Fruit fly (Drosophila melanogaster) whole organism, embryonic: ENCODE data around the gene CG42305.

ENCODE experiments used
- Ada2b ChIP-seq: fragments of 200-800 bp; sonication (Bioruptor generic); IDR thresholded peaks from 2 replicates; pipeline ENCODE4 v1.3.6; 2022; ENCODE audit warnings: missing biosample characterization, missing genetic modification characterization
- Adf1 ChIP-seq: fragments of 200-800 bp; sonication (Bioruptor generic); IDR thresholded peaks from 2 replicates; pipeline ENCODE4 v1.3.6; 2022; ENCODE audit warnings: missing biosample characterization, missing genetic modification characterization
- CG10274 ChIP-seq: fragments of 200-800 bp; sonication (Bioruptor generic); optimal IDR thresholded peaks from 3 replicates; lab custom pipeline; 2017; ENCODE audit warnings: missing biosample characterization, mild to moderate bottlenecking, missing genetic modification characterization
- CG10543 ChIP-seq: fragments of 200-800 bp; sonication (Bioruptor generic); optimal IDR thresholded peaks from 3 replicates; lab custom pipeline; 2017; ENCODE audit warnings: missing biosample characterization, mild to moderate bottlenecking, missing genetic modification characterization, moderate library complexity
- CG12744 ChIP-seq: fragments of 200-800 bp; sonication (Bioruptor generic); optimal IDR thresholded peaks from 2 replicates; lab custom pipeline; 2016; ENCODE audit warnings: missing biosample characterization, missing genetic modification characterization
- CG14667 ChIP-seq: fragments of 200-800 bp; sonication (Bioruptor generic); IDR thresholded peaks from 2 replicates; pipeline ENCODE4 v1.3.6; 2022; ENCODE audit warnings: missing biosample characterization, missing genetic modification characterization
- CG15011 ChIP-seq: fragments of 200-800 bp; sonication (Bioruptor generic); optimal IDR thresholded peaks from 3 replicates; lab custom pipeline; 2018; ENCODE audit warnings: missing biosample characterization, mild to moderate bottlenecking, missing genetic modification characterization
- CG15269 ChIP-seq: fragments of 200-800 bp; sonication (Bioruptor generic); optimal IDR thresholded peaks from 2 replicates; lab custom pipeline; 2018; ENCODE audit warnings: missing biosample characterization, mild to moderate bottlenecking, missing genetic modification characterization, moderate library complexity
- CG15479 ChIP-seq: fragments of 200-800 bp; sonication (Bioruptor generic); optimal IDR thresholded peaks from 3 replicates; lab custom pipeline; 2019; ENCODE audit warnings: missing biosample characterization, mild to moderate bottlenecking, missing genetic modification characterization, moderate library complexity
- CG17359 ChIP-seq: fragments of 200-800 bp; sonication (Bioruptor generic); optimal IDR thresholded peaks from 3 replicates; lab custom pipeline; 2018; ENCODE audit warnings: missing biosample characterization, mild to moderate bottlenecking, missing genetic modification characterization, moderate library complexity
- CG17385 ChIP-seq: fragments of 200-800 bp; sonication (Bioruptor generic); optimal IDR thresholded peaks from 3 replicates; lab custom pipeline; 2018; ENCODE audit warnings: missing biosample characterization, mild to moderate bottlenecking, missing genetic modification characterization
- CG18476 ChIP-seq: fragments of 200-800 bp; sonication (Bioruptor generic); optimal IDR thresholded peaks from 2 replicates; lab custom pipeline; 2016; ENCODE audit warnings: missing biosample characterization, mild to moderate bottlenecking, missing genetic modification characterization
- CG18599 ChIP-seq: fragments of 200-800 bp; sonication (Bioruptor generic); optimal IDR thresholded peaks from 3 replicates; lab custom pipeline; 2017; ENCODE audit warnings: missing biosample characterization, missing genetic modification characterization, mild to moderate bottlenecking, moderate library complexity, missing genetic modification reagents
- CG2889 ChIP-seq: fragments of 200-800 bp; sonication (Bioruptor generic); IDR thresholded peaks from 3 replicates; pipeline ENCODE4 v1.3.6; 2022; ENCODE audit warnings: missing biosample characterization, missing genetic modification characterization
- CG3065 ChIP-seq: fragments of 200-800 bp; sonication (Bioruptor generic); optimal IDR thresholded peaks from 2 replicates; lab custom pipeline; 2016; ENCODE audit warnings: missing biosample characterization, missing genetic modification characterization
- CG4328 ChIP-seq: fragments of 200-800 bp; sonication (Bioruptor generic); optimal IDR thresholded peaks from 3 replicates; lab custom pipeline; 2017; ENCODE audit warnings: missing biosample characterization, missing genetic modification reagents, missing genetic modification characterization
- CG5180 ChIP-seq: fragments of 200-800 bp; sonication (Bioruptor generic); optimal IDR thresholded peaks from 3 replicates; lab custom pipeline; 2017; ENCODE audit warnings: missing biosample characterization, missing genetic modification characterization, mild to moderate bottlenecking, moderate library complexity, missing genetic modification reagents
- CG8924 ChIP-seq: fragments of 200-800 bp; optimal IDR thresholded peaks from 3 replicates; lab custom pipeline; 2019; ENCODE audit warnings: missing biosample characterization, mild to moderate bottlenecking, missing genetic modification characterization, moderate library complexity
- CG8944 ChIP-seq: fragments of 200-800 bp; sonication (Bioruptor generic); optimal IDR thresholded peaks from 3 replicates; lab custom pipeline; 2016; ENCODE audit warnings: missing biosample characterization, missing genetic modification characterization
- Drgx ChIP-seq: fragments of 200-800 bp; sonication (Bioruptor generic); IDR thresholded peaks from 2 replicates; pipeline ENCODE4 v1.3.6; 2022; ENCODE audit warnings: missing biosample characterization, missing genetic modification characterization
- E2f1 ChIP-seq: fragments of 200-800 bp; sonication (Bioruptor generic); IDR thresholded peaks from 2 replicates; pipeline ENCODE4 v1.3.6; 2022; ENCODE audit warnings: missing biosample characterization, missing genetic modification characterization
- HLH54F ChIP-seq: fragments of 200-800 bp; sonication (Bioruptor generic); optimal IDR thresholded peaks from 3 replicates; lab custom pipeline; 2016; ENCODE audit warnings: missing biosample characterization, missing genetic modification characterization
- Hr51 ChIP-seq, 2 experiments: fragments of 200-800 bp; sonication (Bioruptor generic); optimal IDR thresholded peaks; 2 replicates in 1 of 2; 3 replicates in 1 of 2; lab custom pipeline; 2016 to 2018; ENCODE audit warnings: missing biosample characterization in 2 of 2, missing genetic modification characterization in 2 of 2, mild to moderate bottlenecking in 1 of 2, moderate library complexity in 1 of 2
- Mad ChIP-seq: fragments of 200-800 bp; sonication (Bioruptor generic); optimal IDR thresholded peaks from 2 replicates; lab custom pipeline; 2016; ENCODE audit warnings: missing biosample characterization, missing genetic modification characterization
- Mes4 ChIP-seq: fragments of 200-800 bp; sonication (Bioruptor generic); optimal IDR thresholded peaks from 2 replicates; lab custom pipeline; 2016; ENCODE audit warnings: missing biosample characterization, missing genetic modification characterization
- NfI ChIP-seq: fragments of 200-800 bp; sonication (Bioruptor generic); optimal IDR thresholded peaks from 3 replicates; lab custom pipeline; 2018; ENCODE audit warnings: missing biosample characterization, mild to moderate bottlenecking, missing genetic modification characterization, moderate library complexity
- Spps ChIP-seq: fragments of 200-800 bp; sonication (Bioruptor generic); optimal IDR thresholded peaks from 2 replicates; lab custom pipeline; 2018; ENCODE audit warnings: missing biosample characterization, mild to moderate bottlenecking, missing genetic modification characterization
- Sry-β ChIP-seq: fragments of 200-800 bp; sonication (Bioruptor generic); optimal IDR thresholded peaks from 2 replicates; lab custom pipeline; 2018; ENCODE audit warnings: missing biosample characterization, mild to moderate bottlenecking, missing genetic modification characterization, moderate library complexity
- Taf1 ChIP-seq: fragments of 200-800 bp; sonication (Bioruptor generic); IDR thresholded peaks from 2 replicates; pipeline ENCODE4 v1.3.6; 2022; ENCODE audit warnings: missing biosample characterization, missing genetic modification characterization
- bbx ChIP-seq: fragments of 200-800 bp; sonication (Bioruptor generic); IDR thresholded peaks from 2 replicates; pipeline ENCODE4 v1.3.6; 2022; ENCODE audit warnings: missing biosample characterization, missing genetic modification characterization; ENCODE audit not compliant: partially characterized antibody
- cwo ChIP-seq: fragments of 200-800 bp; sonication (Bioruptor generic); optimal IDR thresholded peaks from 3 replicates; lab custom pipeline; 2017; ENCODE audit warnings: missing biosample characterization, missing genetic modification characterization, mild to moderate bottlenecking, moderate library complexity, missing genetic modification reagents
- dysf ChIP-seq: fragments of 200-800 bp; sonication (Bioruptor generic); IDR thresholded peaks from 3 replicates; pipeline ENCODE4 v1.3.6; 2022; ENCODE audit warnings: missing biosample characterization, missing genetic modification characterization
- ewg ChIP-seq: fragments of 200-800 bp; sonication (Bioruptor generic); optimal IDR thresholded peaks from 3 replicates; lab custom pipeline; 2017; ENCODE audit warnings: mild to moderate bottlenecking, missing biosample characterization, missing genetic modification reagents, missing genetic modification characterization
- exex ChIP-seq: fragments of 200-800 bp; sonication (Bioruptor generic); optimal IDR thresholded peaks from 4 replicates; lab custom pipeline; 2018; ENCODE audit warnings: missing biosample characterization, mild to moderate bottlenecking, missing genetic modification characterization, moderate library complexity
- fru ChIP-seq: fragments of >200 bp; optimal IDR thresholded peaks from 2 replicates; lab custom pipeline; 2017
- jigr1 ChIP-seq: fragments of 200-800 bp; sonication (Bioruptor generic); IDR thresholded peaks from 3 replicates; pipeline ENCODE4 v1.3.6; 2022; ENCODE audit warnings: missing biosample characterization, missing genetic modification characterization
- jing ChIP-seq: fragments of 200-800 bp; sonication (Bioruptor generic); optimal IDR thresholded peaks from 2 replicates; lab custom pipeline; 2018; ENCODE audit warnings: missing biosample characterization, mild to moderate bottlenecking, missing genetic modification characterization
- mld ChIP-seq: fragments of 200-800 bp; sonication (Bioruptor generic); IDR thresholded peaks from 3 replicates; pipeline ENCODE4 v1.3.6; 2022; ENCODE audit warnings: missing biosample characterization, missing genetic modification characterization; ENCODE audit not compliant: partially characterized antibody
- odd ChIP-seq: fragments of 200-800 bp; sonication (Bioruptor generic); optimal IDR thresholded peaks from 2 replicates; lab custom pipeline; 2017; ENCODE audit warnings: missing biosample characterization, mild to moderate bottlenecking, missing genetic modification characterization
- peb ChIP-seq: fragments of 200-800 bp; sonication (Bioruptor generic); IDR thresholded peaks from 2 replicates; pipeline ENCODE4 v1.3.6; 2022; ENCODE audit warnings: missing biosample characterization, missing genetic modification characterization
- pita ChIP-seq: fragments of 200-800 bp; sonication (Bioruptor generic); optimal IDR thresholded peaks from 2 replicates; lab custom pipeline; 2017; ENCODE audit warnings: missing biosample characterization, mild to moderate bottlenecking, missing genetic modification characterization
- scrt ChIP-seq: fragments of 200-800 bp; sonication (Bioruptor generic); optimal IDR thresholded peaks from 2 replicates; lab custom pipeline; 2018; ENCODE audit warnings: missing biosample characterization, mild to moderate bottlenecking, missing genetic modification characterization, moderate library complexity
- seq ChIP-seq: fragments of 200-800 bp; sonication (Bioruptor generic); IDR thresholded peaks from 2 replicates; pipeline ENCODE4 v1.3.6; 2022; ENCODE audit warnings: missing biosample characterization, missing genetic modification characterization
- slou ChIP-seq: fragments of 200-800 bp; sonication (Bioruptor generic); optimal IDR thresholded peaks from 3 replicates; lab custom pipeline; 2016; ENCODE audit warnings: missing biosample characterization, missing genetic modification characterization
- slp2 ChIP-seq: fragments of 200-800 bp; sonication (Bioruptor generic); optimal IDR thresholded peaks from 2 replicates; lab custom pipeline; 2016; ENCODE audit warnings: missing biosample characterization, missing genetic modification characterization
- so ChIP-seq: fragments of 200-800 bp; sonication (Bioruptor generic); IDR thresholded peaks from 3 replicates; pipeline ENCODE4 v1.3.6; 2022; ENCODE audit warnings: missing biosample characterization, missing genetic modification characterization
- stwl ChIP-seq: fragments of 200-800 bp; sonication (Bioruptor generic); optimal IDR thresholded peaks from 3 replicates; lab custom pipeline; 2018; ENCODE audit warnings: missing biosample characterization, mild to moderate bottlenecking, missing genetic modification characterization, moderate library complexity
- unc-4 ChIP-seq: fragments of 200-800 bp; sonication (Bioruptor generic); IDR thresholded peaks from 2 replicates; pipeline ENCODE4 v1.3.6; 2022; ENCODE audit warnings: missing biosample characterization, missing genetic modification characterization; ENCODE audit not compliant: partially characterized antibody
- vfl ChIP-seq: fragments of 200-800 bp; sonication (Bioruptor generic); optimal IDR thresholded peaks from 2 replicates; lab custom pipeline; 2016; ENCODE audit warnings: missing biosample characterization, missing genetic modification characterization
- zen2 ChIP-seq: fragments of 200-800 bp; sonication (Bioruptor generic); IDR thresholded peaks from 3 replicates; pipeline ENCODE4 v1.3.6; 2022; ENCODE audit warnings: missing biosample characterization, missing genetic modification characterization; ENCODE audit not compliant: partially characterized antibody

CG42305 gene

dm6 chr2L:18857635-18858059 is 45.2 kb downstream of the CG42305 start (continued):
- TF ChIP-seq CG2889 (peak; percentile 75), odd (GFP tag; lab: Kevin White, UChicago) (no peak), Mes4 (GFP tag; lab: Kevin White, UChicago) (peak; percentile 81), CG10543 (GFP tag; lab: Kevin White, UChicago) (peak; percentile 89), CG15011 (GFP tag; lab: Kevin White, UChicago) (peak; percentile 83), peb (GFP tag; lab: Robert Waterston, UW) (peak; percentile 81), Taf1 (GFP tag; lab: Robert Waterston, UW) (peak; percentile 81), Sry-β (GFP tag; lab: Kevin White, UChicago) (peak; percentile 67), CG3065 (GFP tag; lab: Kevin White, UChicago) (peak; percentile 84), so (GFP tag; lab: Robert Waterston, UW) (peak; percentile 76; the same call in 2 of the 3 replicates), CG17359 (tag; lab: Kevin White, UChicago) (peak; percentile 92), HLH54F (GFP tag; lab: Kevin White, UChicago) (peak; percentile 92), ewg (GFP tag; lab: Kevin White, UChicago) (peak; percentile 83), NfI (peak; percentile 95), Spps (peak; percentile 81), CG12744 (peak; percentile 84), jing (GFP tag; lab: Kevin White, UChicago) (peak; percentile 78), Drgx (peak; percentile 96), vfl (GFP tag; lab: Kevin White, UChicago) (peak; percentile 87), mld (no peak), dysf (GFP tag; lab: Robert Waterston, UW) (peak; percentile 90), unc-4 (GFP tag; lab: Robert Waterston, UW) (0 out of 2 replicates have a peak, but pooled peaks have one; percentile 32), E2f1 (peak; percentile 86), slou (GFP tag; lab: Kevin White, UChicago) (peak; percentile 63), Mad (GFP tag; lab: Kevin White, UChicago) (peak; percentile 84), CG8924 (tag; lab: Kevin White, UChicago) (peak; percentile 92), CG8944 (GFP tag; lab: Kevin White, UChicago) (peak; percentile 88), CG14667 (GFP tag; lab: Robert Waterston, UW) (peak; percentile 87), Hr51 (GFP tag; optimal IDR thresholded peaks at IDR 0.05; lab: Kevin White, UChicago) (peak; percentile 77 to 94), CG17385 (peak; percentile 91), cwo (GFP tag; lab: Kevin White, UChicago) (peak; percentile 80), CG15479 (GFP tag; lab: Kevin White, UChicago) (no peak), exex (tag; lab: Kevin White, UChicago) (peak; percentile 68), CG5180 (GFP tag; lab: Kevin White, UChicago) (peak; percentile 71), CG10274 (GFP tag; lab: Kevin White, UChicago) (peak; percentile 71), Adf1 (GFP tag; lab: Robert Waterston, UW) (peak; percentile 64), scrt (peak; percentile 82), bbx (GFP tag; lab: Robert Waterston, UW) (no peak), jigr1 (peak; percentile 55; the same call in 2 of the 3 replicates), CG4328 (GFP tag; lab: Kevin White, UChicago) (peak; percentile 86), CG18476 (GFP tag; lab: Kevin White, UChicago) (peak; percentile 61), fru (lab: Kevin White, UChicago) (no peak), zen2 (GFP tag; lab: Robert Waterston, UW) (no peak), seq (GFP tag; lab: Robert Waterston, UW) (peak; percentile 90), stwl (tag; lab: Kevin White, UChicago) (peak; percentile 61), slp2 (GFP tag; lab: Kevin White, UChicago) (peak; percentile 75), pita (GFP tag; lab: Kevin White, UChicago) (no peak), CG18599 (peak; percentile 95), CG15269 (peak; percentile 93), Ada2b (GFP tag; lab: Robert Waterston, UW) (peak; percentile 92)
